Worm (Caenorhabditis elegans): ENCODE results near the gene cng-1.

DNA sequence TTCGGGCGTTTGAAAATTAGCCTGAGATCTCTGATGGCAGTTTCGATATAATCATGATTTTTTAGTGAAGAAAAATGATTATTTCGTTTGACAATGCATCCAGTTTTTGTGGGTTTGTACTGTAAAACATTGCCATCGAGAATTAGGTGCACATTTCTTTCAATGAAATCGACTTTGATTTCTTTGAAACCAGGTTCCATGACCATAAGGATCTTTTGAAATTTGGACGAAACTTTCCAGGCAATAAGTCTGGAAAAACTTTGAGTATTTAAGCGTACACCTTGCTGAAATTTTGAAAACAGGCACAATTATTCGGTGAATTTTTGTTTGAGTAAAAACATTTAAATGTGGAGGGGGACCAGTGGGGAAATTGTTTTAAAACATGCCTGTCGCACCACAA is 20.4 kb upstream of the cng-1 start:
- no peak for TF ChIP-seq ceh-45 (GFP tag; IDR thresholded peaks at IDR 0.05)
- TF ChIP-seq lin-11 (tag; optimal IDR thresholded peaks at IDR 0.05) = no peak
- TF ChIP-seq unc-86 (tag; optimal IDR thresholded peaks at IDR 0.05) = no peak
- no peak for TF ChIP-seq F13H6.1 (tag; optimal IDR thresholded peaks at IDR 0.05)
- no peak for TF ChIP-seq pha-4 (tag; optimal IDR thresholded peaks at IDR 0.05)
- no peak for TF ChIP-seq fax-1 (tag; optimal IDR thresholded peaks at IDR 0.05)
- no peak for TF ChIP-seq eyg-1 (tag; optimal IDR thresholded peaks at IDR 0.05)
- no peak for TF ChIP-seq ceh-6 (GFP tag; optimal IDR thresholded peaks at IDR 0.05)
- TF ChIP-seq tbx-2 (tag; optimal IDR thresholded peaks at IDR 0.05) = no peak

Data from whole organism, late embryonic.